Fruit fly (Drosophila melanogaster) S2 (cell line): ENCODE data around the gene CG13083.

ENCODE experiments used
- CG8478 ChIP-seq: fragments of >200 bp; optimal IDR thresholded peaks from 2 replicates; lab custom pipeline; 2018
- CTCF ChIP-seq, 2 experiments: fragments of >200 bp; optimal IDR thresholded peaks; 2 replicates each; lab custom pipeline; 2018

CG13083 gene

dm6 chr2L:19537779-19538456 lies 50.6 kb downstream of the CG13083 start, which contains the start of gene CG13082:
Gene CG13082 (plus strand): TSS chr2L:19538425.
- no peak for TF ChIP-seq CTCF (optimal IDR thresholded peaks at IDR 0.05; lab: Kevin White, UChicago)
- no peak for TF ChIP-seq CG8478
